Worm (Caenorhabditis elegans): ENCODE measurements around the gene ril-2.

DNA sequence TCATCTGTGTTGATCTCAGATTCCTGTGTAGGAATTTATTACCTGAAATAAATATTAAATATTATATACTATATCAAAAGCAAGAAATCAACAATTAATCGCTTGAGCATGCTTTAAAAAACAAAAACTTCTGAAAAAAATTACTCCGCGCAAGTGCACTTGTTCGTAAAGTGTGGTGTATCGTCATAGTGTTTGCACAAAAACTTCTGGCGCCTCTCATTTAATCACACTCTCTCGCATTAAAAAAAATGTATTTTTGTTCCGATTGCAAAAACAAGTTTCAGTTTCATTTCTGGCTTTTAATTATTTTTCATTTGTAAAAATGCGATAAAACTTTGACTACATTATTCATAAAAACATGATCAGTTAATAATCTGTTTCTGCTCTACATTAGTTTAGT is at the start of gene ril-2, which contains the start of gene C14C10.10:
- TF ChIP-seq ceh-45 (GFP tag; IDR thresholded peaks at IDR 0.05) = no peak
- TF ChIP-seq ttx-3 (tag; optimal IDR thresholded peaks at IDR 0.05) = no peak
- TF ChIP-seq tbx-2 (tag; optimal IDR thresholded peaks at IDR 0.05) = no peak
- TF ChIP-seq elt-4 (tag; optimal IDR thresholded peaks at IDR 0.05) = no peak
- no peak for TF ChIP-seq mec-3 (tag; optimal IDR thresholded peaks at IDR 0.05; ENCODE audit: borderline replicate concordance)
- TF ChIP-seq unc-86 (tag; optimal IDR thresholded peaks at IDR 0.05) = no peak
- TF ChIP-seq fkh-10 (GFP tag; optimal IDR thresholded peaks at IDR 0.05) = no peak
- no peak for TF ChIP-seq zip-5 (tag; optimal IDR thresholded peaks at IDR 0.05)
- TF ChIP-seq nhr-11 (tag; optimal IDR thresholded peaks at IDR 0.05) = no peak
